Worm (Caenorhabditis elegans) whole organism, L1 larva: ENCODE results near the gene K10B3.1.

Source experiments
- C04F5.9 ChIP-seq: sonication (generic microtip); optimal IDR thresholded peaks from 2 replicates; lab custom pipeline; 2016; ENCODE audit warnings: missing genetic modification characterization, missing compliant biosample characterization
- C16A3.4 ChIP-seq: fragments of 150-350 bp; optimal IDR thresholded peaks from 2 replicates; lab custom pipeline; 2014; ENCODE audit warnings: missing biosample characterization, missing genetic modification characterization
- C34B4.2 ChIP-seq: sonication (generic microtip); optimal IDR thresholded peaks from 2 replicates; lab custom pipeline; 2017; ENCODE audit warnings: mild to moderate bottlenecking, missing genetic modification characterization, missing compliant biosample characterization
- F16B12.6 ChIP-seq: fragments of 150-350 bp; optimal IDR thresholded peaks from 2 replicates; lab custom pipeline; 2014; ENCODE audit warnings: missing biosample characterization, missing genetic modification characterization
- aha-1 ChIP-seq: fragments of 150-350 bp; optimal IDR thresholded peaks from 2 replicates; lab custom pipeline; 2014; ENCODE audit warnings: missing biosample characterization, missing genetic modification characterization
- aly-2 ChIP-seq: fragments of 150-350 bp; optimal IDR thresholded peaks from 2 replicates; lab custom pipeline; 2014; ENCODE audit warnings: missing biosample characterization, missing genetic modification characterization
- ama-1 ChIP-seq: fragments of 150-350 bp; optimal IDR thresholded peaks from 2 replicates; lab custom pipeline; 2014
- ceh-63 ChIP-seq: fragments of 200-800 bp; sonication (Bioruptor generic); optimal IDR thresholded peaks from 2 replicates; lab custom pipeline; 2018; ENCODE audit warnings: mild to moderate bottlenecking, missing genetic modification characterization, missing compliant biosample characterization
- ceh-82 ChIP-seq, 3 experiments: fragments of 150-350 bp in 1 of 3; sonication (generic microtip) in 2 of 3; optimal IDR thresholded peaks; 2 replicates each; lab custom pipeline; 2014 to 2017; ENCODE audit warnings: missing biosample characterization in 3 of 3, missing genetic modification characterization in 3 of 3
- ceh-88 ChIP-seq: fragments of 200-800 bp; sonication (Bioruptor generic); IDR thresholded peaks from 2 replicates; pipeline ENCODE4 v1.3.6; 2022; ENCODE audit warnings: missing genetic modification characterization, missing compliant biosample characterization
- ceh-90 ChIP-seq: sonication (generic microtip); optimal IDR thresholded peaks from 2 replicates; lab custom pipeline; 2016; ENCODE audit warnings: missing genetic modification characterization, missing compliant biosample characterization
- dpl-1 ChIP-seq, 3 experiments: fragments of 150-350 bp in 2 of 3; sonication (generic microtip) in 1 of 3; optimal IDR thresholded peaks; 2 replicates each; lab custom pipeline; 2014 to 2017; ENCODE audit warnings: missing biosample characterization in 3 of 3, missing genetic modification characterization in 3 of 3, missing genetic modification reagents in 3 of 3
- efl-1 ChIP-seq, 4 experiments: fragments of 150-350 bp; optimal IDR thresholded peaks in 3 of 4; peaks in 1 of 4; 1 replicate in 1 of 4; 2 replicates in 3 of 4; lab custom pipeline; 2014; ENCODE audit warnings: missing biosample characterization in 2 of 4, missing genetic modification characterization in 2 of 4, missing genetic modification reagents in 2 of 4
- efl-3 ChIP-seq: fragments of 200-800 bp; sonication (Bioruptor generic); optimal IDR thresholded peaks from 2 replicates; lab custom pipeline; 2018; ENCODE audit warnings: mild to moderate bottlenecking, missing genetic modification characterization, missing compliant biosample characterization
- egl-27 ChIP-seq, 2 experiments: fragments of 150-350 bp in 1 of 2; sonication (generic microtip); optimal IDR thresholded peaks; 3 replicates each; lab custom pipeline; 2017 to 2018; ENCODE audit warnings: missing biosample characterization in 2 of 2, missing genetic modification characterization in 2 of 2, missing genetic modification reagents in 2 of 2
- elt-2 ChIP-seq: sonication (generic microtip); optimal IDR thresholded peaks from 2 replicates; lab custom pipeline; 2016; ENCODE audit warnings: missing genetic modification characterization, mild to moderate bottlenecking, inconsistent platforms, missing compliant biosample characterization, missing genetic modification reagents
- ets-5 ChIP-seq: fragments of 200-800 bp; sonication (Bioruptor generic); IDR thresholded peaks from 2 replicates; pipeline ENCODE4 v1.3.6; 2022; ENCODE audit warnings: missing genetic modification characterization, missing compliant biosample characterization
- fkh-10 ChIP-seq: sonication (generic microtip); optimal IDR thresholded peaks from 2 replicates; lab custom pipeline; 2017; ENCODE audit warnings: missing biosample characterization, missing genetic modification reagents, missing genetic modification characterization
- fkh-4 ChIP-seq: sonication (generic microtip); optimal IDR thresholded peaks from 2 replicates; lab custom pipeline; 2016; ENCODE audit warnings: missing compliant biosample characterization, missing genetic modification characterization, borderline replicate concordance
- fkh-8 ChIP-seq: sonication (generic microtip); optimal IDR thresholded peaks from 2 replicates; lab custom pipeline; 2016; ENCODE audit warnings: mild to moderate bottlenecking, missing genetic modification characterization, missing compliant biosample characterization
- grh-1 ChIP-seq: fragments of 200-800 bp; sonication (Bioruptor generic); IDR thresholded peaks from 2 replicates; pipeline ENCODE4 v1.3.6; 2022; ENCODE audit warnings: missing genetic modification reagents, missing genetic modification characterization, missing compliant biosample characterization
- hlh-4 ChIP-seq: sonication (generic microtip); optimal IDR thresholded peaks from 2 replicates; lab custom pipeline; 2016; ENCODE audit warnings: mild to moderate bottlenecking, missing genetic modification characterization, missing compliant biosample characterization
- isw-1 ChIP-seq: fragments of 200-800 bp; sonication (Bioruptor generic); IDR thresholded peaks from 2 replicates; pipeline ENCODE4 v1.3.6; 2022; ENCODE audit warnings: missing genetic modification characterization, missing compliant biosample characterization
- jun-1 ChIP-seq: fragments of 150-350 bp; optimal IDR thresholded peaks from 2 replicates; lab custom pipeline; 2014; ENCODE audit warnings: missing biosample characterization, missing genetic modification reagents, missing genetic modification characterization
- lin-13 ChIP-seq: fragments of 150-350 bp; optimal IDR thresholded peaks from 2 replicates; lab custom pipeline; 2014; ENCODE audit warnings: missing biosample characterization, missing genetic modification reagents, missing genetic modification characterization
- lsy-2 ChIP-seq, 2 experiments: fragments of 150-350 bp; optimal IDR thresholded peaks; 2 replicates each; lab custom pipeline; 2014; ENCODE audit warnings: missing biosample characterization in 2 of 2, missing genetic modification characterization in 2 of 2
- mab-9 ChIP-seq: fragments of 200-800 bp; sonication (Bioruptor generic); IDR thresholded peaks from 2 replicates; pipeline ENCODE4 v1.3.6; 2022; ENCODE audit warnings: missing genetic modification reagents, missing genetic modification characterization, missing compliant biosample characterization
- mdl-1 ChIP-seq, 2 experiments: fragments of 150-350 bp; optimal IDR thresholded peaks; 2 replicates each; lab custom pipeline; 2014 to 2017; ENCODE audit warnings: missing biosample characterization in 2 of 2, missing genetic modification characterization in 2 of 2, inconsistent platforms in 1 of 2
- mef-2 ChIP-seq: fragments of 150-350 bp; optimal IDR thresholded peaks from 2 replicates; lab custom pipeline; 2014; ENCODE audit warnings: missing biosample characterization, missing genetic modification characterization
- mep-1 ChIP-seq: fragments of 150-350 bp; optimal IDR thresholded peaks from 2 replicates; lab custom pipeline; 2014; ENCODE audit warnings: missing biosample characterization, missing genetic modification characterization
- nhr-11 ChIP-seq: fragments of 150-350 bp; optimal IDR thresholded peaks from 2 replicates; lab custom pipeline; 2014; ENCODE audit warnings: missing biosample characterization, missing genetic modification characterization
- nhr-237 ChIP-seq: fragments of 150-350 bp; optimal IDR thresholded peaks from 2 replicates; lab custom pipeline; 2014; ENCODE audit warnings: missing biosample characterization, missing genetic modification characterization
- nhr-28 ChIP-seq: fragments of 150-350 bp; optimal IDR thresholded peaks from 2 replicates; lab custom pipeline; 2014; ENCODE audit warnings: missing biosample characterization, missing genetic modification characterization
- nhr-47 ChIP-seq: sonication (generic microtip); optimal IDR thresholded peaks from 2 replicates; lab custom pipeline; 2016; ENCODE audit warnings: mild to moderate bottlenecking, missing genetic modification characterization, moderate library complexity, missing compliant biosample characterization
- nhr-71 ChIP-seq: sonication (generic microtip); optimal IDR thresholded peaks from 2 replicates; lab custom pipeline; 2016; ENCODE audit warnings: mild to moderate bottlenecking, missing genetic modification characterization, moderate library complexity, missing compliant biosample characterization
- nhr-76 ChIP-seq: sonication (generic microtip); optimal IDR thresholded peaks from 2 replicates; lab custom pipeline; 2017; ENCODE audit warnings: missing biosample characterization, missing genetic modification characterization
- nhr-77 ChIP-seq: fragments of 150-350 bp; optimal IDR thresholded peaks from 2 replicates; lab custom pipeline; 2014; ENCODE audit warnings: missing biosample characterization, missing genetic modification characterization
- nhr-84 ChIP-seq: sonication (generic microtip); optimal IDR thresholded peaks from 2 replicates; lab custom pipeline; 2017; ENCODE audit warnings: missing biosample characterization, missing genetic modification characterization
- nhr-85 ChIP-seq: sonication (generic microtip); peaks from one replicate; lab custom pipeline; 2016; ENCODE audit warnings: missing genetic modification characterization, inconsistent platforms, missing compliant biosample characterization
- pag-3 ChIP-seq: sonication (generic microtip); optimal IDR thresholded peaks from 2 replicates; lab custom pipeline; 2017; ENCODE audit warnings: missing genetic modification characterization, mild to moderate bottlenecking, missing compliant biosample characterization, antibody characterized with exemption, borderline replicate concordance; ENCODE audit not compliant: insufficient read depth
- pax-3 ChIP-seq: fragments of 200-800 bp; sonication (Bioruptor generic); optimal IDR thresholded peaks from 2 replicates; lab custom pipeline; 2018; ENCODE audit warnings: mild to moderate bottlenecking, missing genetic modification characterization, moderate library complexity, missing compliant biosample characterization
- skn-1 ChIP-seq: fragments of 150-350 bp; optimal IDR thresholded peaks from 2 replicates; lab custom pipeline; 2014; ENCODE audit warnings: missing biosample characterization, missing genetic modification characterization
- sox-4 ChIP-seq: sonication (generic microtip); optimal IDR thresholded peaks from 2 replicates; lab custom pipeline; 2016; ENCODE audit warnings: missing genetic modification characterization, missing compliant biosample characterization
- sptf-1 ChIP-seq: fragments of 150-350 bp; optimal IDR thresholded peaks from 2 replicates; lab custom pipeline; 2014; ENCODE audit warnings: missing biosample characterization, missing genetic modification characterization
- sup-37 ChIP-seq: fragments of 200-800 bp; sonication (Bioruptor generic); optimal IDR thresholded peaks from 2 replicates; lab custom pipeline; 2018; ENCODE audit warnings: mild to moderate bottlenecking, missing genetic modification characterization, missing compliant biosample characterization
- swsn-7 ChIP-seq: sonication (generic microtip); optimal IDR thresholded peaks from 2 replicates; lab custom pipeline; 2016; ENCODE audit warnings: missing genetic modification characterization, missing compliant biosample characterization
- unc-30 ChIP-seq: sonication (generic microtip); optimal IDR thresholded peaks from 2 replicates; lab custom pipeline; 2017; ENCODE audit warnings: missing biosample characterization, missing genetic modification characterization
- unc-86 ChIP-seq: sonication (generic microtip); optimal IDR thresholded peaks from 2 replicates; lab custom pipeline; 2016; ENCODE audit warnings: missing genetic modification characterization, missing compliant biosample characterization
- unc-98 ChIP-seq: fragments of 200-800 bp; sonication (Bioruptor generic); IDR thresholded peaks from 2 replicates; pipeline ENCODE4 v1.3.6; 2022; ENCODE audit warnings: missing genetic modification characterization, missing compliant biosample characterization
- vab-15 ChIP-seq: sonication (generic microtip); optimal IDR thresholded peaks from 2 replicates; lab custom pipeline; 2017; ENCODE audit warnings: missing genotype, mild to moderate bottlenecking, missing genetic modification characterization, missing compliant biosample characterization
- xbp-1 ChIP-seq: sonication (generic microtip); optimal IDR thresholded peaks from 2 replicates; lab custom pipeline; 2016; ENCODE audit warnings: missing genetic modification characterization, missing compliant biosample characterization
- zag-1 ChIP-seq: fragments of 150-350 bp; optimal IDR thresholded peaks from 2 replicates; lab custom pipeline; 2014; ENCODE audit warnings: missing biosample characterization, missing genetic modification characterization
- ztf-11 ChIP-seq, 2 experiments: sonication (generic microtip); optimal IDR thresholded peaks; 2 replicates each; lab custom pipeline; 2016 to 2017; ENCODE audit warnings: missing genetic modification characterization in 2 of 2, missing biosample characterization in 1 of 2, missing compliant biosample characterization in 1 of 2
- ztf-4 ChIP-seq: fragments of 150-350 bp; optimal IDR thresholded peaks from 2 replicates; lab custom pipeline; 2014; ENCODE audit warnings: missing biosample characterization, missing genetic modification characterization

K10B3.1 gene

ce11 chrX:3089894-3090414, 45.3 kb upstream of the K10B3.1 start (continued):
- TF ChIP-seq swsn-7 (peak; percentile 40), unc-86 (no peak), lin-13 (no peak), dpl-1 (GFP tag; optimal IDR thresholded peaks at IDR 0.05; lab: Kevin White, UChicago) (no peak), C16A3.4 (tag; lab: Kevin White, UChicago) (no peak), efl-3 (GFP tag; lab: Kevin White, UChicago) (no peak), unc-98 (no peak), fkh-10 (peak; percentile 34), ztf-4 (tag; lab: Kevin White, UChicago) (peak; percentile 31), ets-5 (GFP tag; lab: Robert Waterston, UW) (no peak), C34B4.2 (no peak), nhr-11 (tag; lab: Kevin White, UChicago) (no peak), C04F5.9 (tag; lab: Kevin White, UChicago) (no peak), sox-4 (tag; lab: Kevin White, UChicago) (no peak), sptf-1 (tag; lab: Kevin White, UChicago) (no peak), mef-2 (tag; lab: Kevin White, UChicago) (no peak), nhr-71 (tag; lab: Kevin White, UChicago) (peak; percentile 61), nhr-76 (tag; lab: Kevin White, UChicago) (no peak), xbp-1 (tag; lab: Kevin White, UChicago) (no peak), grh-1 (GFP tag; lab: Robert Waterston, UW) (no peak), lsy-2 (tag; optimal IDR thresholded peaks at IDR 0.05; lab: Kevin White, UChicago) (peak in 1 of 2 experiments; percentile 34), zag-1 (tag; lab: Kevin White, UChicago) (no peak), unc-30 (no peak), mep-1 (peak; percentile 49), aha-1 (peak; percentile 68), ama-1 (no peak), mdl-1 (tag; optimal IDR thresholded peaks at IDR 0.05; lab: Kevin White, UChicago) (peak in 1 of 2 experiments; percentile 57), sup-37 (GFP tag; lab: Kevin White, UChicago) (no peak), ceh-90 (tag; lab: Kevin White, UChicago) (no peak), nhr-84 (tag; lab: Kevin White, UChicago) (no peak), ceh-82 (tag; optimal IDR thresholded peaks at IDR 0.05; lab: Kevin White, UChicago) (peak in 1 of 3 experiments; percentile 65), ceh-88 (GFP tag; lab: Robert Waterston, UW) (peak; percentile 31; the same call in 1 of the 2 replicates), egl-27 (tag; optimal IDR thresholded peaks at IDR 0.05; lab: Kevin White, UChicago) (no peak), nhr-77 (no peak), pag-3 (tag; lab: Kevin White, UChicago) (peak; percentile 24), hlh-4 (no peak), pax-3 (tag; lab: Kevin White, UChicago) (no peak), mab-9 (GFP tag; lab: Robert Waterston, UW) (no peak), nhr-28 (no peak), ztf-11 (tag; optimal IDR thresholded peaks at IDR 0.05; lab: Kevin White, UChicago) (no peak), skn-1 (tag; lab: Kevin White, UChicago) (peak; percentile 34), vab-15 (tag; lab: Kevin White, UChicago) (no peak), nhr-85 (peak; percentile 74), isw-1 (no peak), fkh-4 (no peak), aly-2 (no peak), ceh-63 (GFP tag; lab: Kevin White, UChicago) (peak; percentile 36), elt-2 (tag; lab: Kevin White, UChicago) (peak; percentile 78), fkh-8 (tag; lab: Kevin White, UChicago) (no peak), efl-1 (optimal IDR thresholded peaks at IDR 0.05; lab: Kevin White, UChicago) (peak; percentile 4 to 11), efl-1 (GFP tag; optimal IDR thresholded peaks at IDR 0.05 in 1 of 2; lab: Kevin White, UChicago) (peak in 1 of 2 experiments; percentile 92), F16B12.6 (tag; lab: Kevin White, UChicago) (no peak), nhr-47 (tag; lab: Kevin White, UChicago) (peak; percentile 48), jun-1 (tag; lab: Kevin White, UChicago) (no peak), nhr-237 (tag; lab: Kevin White, UChicago) (no peak)
